Fruit fly (Drosophila melanogaster) whole organism, embryonic: ENCODE data around the gene Srg3.

Source experiments
- CG10321 ChIP-seq: fragments of 200-800 bp; sonication (Bioruptor generic); IDR thresholded peaks from 2 replicates; pipeline ENCODE4 v1.3.6; 2022; ENCODE audit warnings: missing biosample characterization, missing genetic modification characterization
- CG1647 ChIP-seq: fragments of 200-800 bp; sonication (Bioruptor generic); optimal IDR thresholded peaks from 3 replicates; lab custom pipeline; 2016; ENCODE audit warnings: missing biosample characterization, missing genetic modification characterization
- CG32772 ChIP-seq: fragments of 200-800 bp; sonication (Bioruptor generic); IDR thresholded peaks from 2 replicates; pipeline ENCODE4 v1.3.6; 2022; ENCODE audit warnings: missing biosample characterization, missing genetic modification characterization
- CG34224 ChIP-seq: fragments of 200-800 bp; sonication (Bioruptor generic); IDR thresholded peaks from 3 replicates; pipeline ENCODE4 v1.3.6; 2022; ENCODE audit warnings: missing biosample characterization, missing genetic modification characterization; ENCODE audit not compliant: partially characterized antibody
- CG4360 ChIP-seq: fragments of 200-800 bp; sonication (Bioruptor generic); IDR thresholded peaks from 2 replicates; pipeline ENCODE4 v1.3.6; 2022; ENCODE audit warnings: missing biosample characterization, missing genetic modification characterization
- chn ChIP-seq: fragments of 200-800 bp; sonication (Bioruptor generic); optimal IDR thresholded peaks from 2 replicates; lab custom pipeline; 2016; ENCODE audit warnings: missing biosample characterization, missing genetic modification characterization
- dimm ChIP-seq: fragments of 200-800 bp; sonication (Bioruptor generic); IDR thresholded peaks from 2 replicates; pipeline ENCODE4 v1.3.6; 2022; ENCODE audit warnings: missing biosample characterization, missing genetic modification characterization
- psq ChIP-seq: fragments of 200-800 bp; sonication (Bioruptor generic); optimal IDR thresholded peaks from 2 replicates; lab custom pipeline; 2017; ENCODE audit warnings: missing biosample characterization, missing genetic modification characterization

dm6 chr3L:9402157-9402890 lies 40.7 kb upstream of the Srg3 start, which contains the start of gene eIF4E1:
- TF ChIP-seq CG34224 (GFP tag; lab: Robert Waterston, UW) (peak; percentile 58), CG1647 (no peak), psq (no peak), CG32772 (GFP tag; lab: Robert Waterston, UW) (no peak), dimm (GFP tag; lab: Robert Waterston, UW) (no peak), CG10321 (no peak), CG4360 (GFP tag; lab: Robert Waterston, UW) (peak; percentile 52; the same call in 1 of the 2 replicates), chn (no peak)
